Fruit fly (Drosophila melanogaster): ENCODE data around the gene CG1806.

Gene CG1806

dm6 chrX:11992668-11993067 lies 14.3 kb upstream of the CG1806 start, which contains the start of gene CG18130:
Gene CG18130, minus strand, starts transcription at chrX:11992768.
- no peak for TF ChIP-seq Hr4 (GFP tag; optimal IDR thresholded peaks at IDR 0.05)
- no peak for TF ChIP-seq fkh (GFP tag; optimal IDR thresholded peaks at IDR 0.05)
- no peak for TF ChIP-seq Ets21C (GFP tag; optimal IDR thresholded peaks at IDR 0.05)
- no peak for TF ChIP-seq CG34406 (GFP tag; optimal IDR thresholded peaks at IDR 0.05)
- TF ChIP-seq CG11902 (GFP tag; optimal IDR thresholded peaks at IDR 0.05), result no peak
- TF ChIP-seq CG6163 (GFP tag; IDR thresholded peaks at IDR 0.05), result no peak
- TF ChIP-seq salr (GFP tag; optimal IDR thresholded peaks at IDR 0.05), result no peak
- no peak for TF ChIP-seq CG7368 (GFP tag; optimal IDR thresholded peaks at IDR 0.05)
- no peak for TF ChIP-seq esn (GFP tag; optimal IDR thresholded peaks at IDR 0.05)
- TF ChIP-seq spab (GFP tag; optimal IDR thresholded peaks at IDR 0.05), result no peak
- no peak for TF ChIP-seq Met (GFP tag; optimal IDR thresholded peaks at IDR 0.05)
- no peak for TF ChIP-seq ss (GFP tag; optimal IDR thresholded peaks at IDR 0.05)
- TF ChIP-seq CG31627 (GFP tag; optimal IDR thresholded peaks at IDR 0.05), result no peak
- no peak for TF ChIP-seq CG4318 (GFP tag; optimal IDR thresholded peaks at IDR 0.05)
- TF ChIP-seq acj6 (GFP tag; optimal IDR thresholded peaks at IDR 0.05), result no peak
- TF ChIP-seq vri (GFP tag; optimal IDR thresholded peaks at IDR 0.05), result no peak

dm6 chrX:11993279-11993678 lies 13.7 kb upstream of the CG1806 start:
- TF ChIP-seq Eip93F (GFP tag; optimal IDR thresholded peaks at IDR 0.05) (no peak), CG6808 (GFP tag; optimal IDR thresholded peaks at IDR 0.05) (no peak), pdm3 (GFP tag; optimal IDR thresholded peaks at IDR 0.05) (no peak), achi (GFP tag; optimal IDR thresholded peaks at IDR 0.05) (no peak), Ets96B (tag; optimal IDR thresholded peaks at IDR 0.05) (no peak), dac (GFP tag; optimal IDR thresholded peaks at IDR 0.05) (no peak), CG15336 (GFP tag; IDR thresholded peaks at IDR 0.05) (no peak), Lpt (GFP tag; optimal IDR thresholded peaks at IDR 0.05) (no peak), CG6276 (GFP tag; optimal IDR thresholded peaks at IDR 0.05) (no peak), Sox15 (GFP tag; optimal IDR thresholded peaks at IDR 0.05) (no peak), Met (GFP tag; optimal IDR thresholded peaks at IDR 0.05) (no peak), Hr4 (GFP tag; optimal IDR thresholded peaks at IDR 0.05) (no peak), CG9139 (GFP tag; optimal IDR thresholded peaks at IDR 0.05) (no peak), Blimp-1 (GFP tag; optimal IDR thresholded peaks at IDR 0.05) (no peak), fd59A (GFP tag; optimal IDR thresholded peaks at IDR 0.05) (no peak), Gug (GFP tag; IDR thresholded peaks at IDR 0.05) (no peak), CG8119 (GFP tag; IDR thresholded peaks at IDR 0.05) (no peak), esn (GFP tag; optimal IDR thresholded peaks at IDR 0.05) (no peak)

dm6 chrX:11999974-12000618 lies 6.9 kb upstream of the CG1806 start:
- no peak for TF ChIP-seq CG6854 (GFP tag; optimal IDR thresholded peaks at IDR 0.05)
- TF ChIP-seq Eip93F (GFP tag; optimal IDR thresholded peaks at IDR 0.05), result no peak
- peak; percentile 66 for TF ChIP-seq OdsH (GFP tag; optimal IDR thresholded peaks at IDR 0.05)
- TF ChIP-seq Ets96B (tag; optimal IDR thresholded peaks at IDR 0.05), result peak; percentile 63
- peak; percentile 45 for TF ChIP-seq Hr4 (GFP tag; optimal IDR thresholded peaks at IDR 0.05)
- TF ChIP-seq fkh (GFP tag; optimal IDR thresholded peaks at IDR 0.05), result no peak
- peak; percentile 41 for TF ChIP-seq Sox15 (GFP tag; optimal IDR thresholded peaks at IDR 0.05)
- TF ChIP-seq salr (GFP tag; optimal IDR thresholded peaks at IDR 0.05), result peak in 1 of 2 experiments; percentile 29
- peak; percentile 41 for TF ChIP-seq CG10631 (GFP tag; optimal IDR thresholded peaks at IDR 0.05)
- peak; percentile 37 for TF ChIP-seq CG8319 (GFP tag; optimal IDR thresholded peaks at IDR 0.05)
- TF ChIP-seq achi (GFP tag; optimal IDR thresholded peaks at IDR 0.05), result peak; percentile 57
- peak; percentile 60 for TF ChIP-seq CG3032 (tag; optimal IDR thresholded peaks at IDR 0.05)
- TF ChIP-seq CG1621 (tag; optimal IDR thresholded peaks at IDR 0.05), result peak; percentile 45
- peak; percentile 58 for TF ChIP-seq CG7368 (GFP tag; optimal IDR thresholded peaks at IDR 0.05)
- TF ChIP-seq CG11902 (GFP tag; optimal IDR thresholded peaks at IDR 0.05), result peak; percentile 25
- TF ChIP-seq Hr38 (GFP tag; optimal IDR thresholded peaks at IDR 0.05), result no peak
- TF ChIP-seq CG15336 (GFP tag; IDR thresholded peaks at IDR 0.05), result peak; percentile 46
- peak; percentile 3 to 74 for TF ChIP-seq ss (GFP tag; optimal IDR thresholded peaks at IDR 0.05)
- TF ChIP-seq Ets21C (GFP tag; optimal IDR thresholded peaks at IDR 0.05), result peak; percentile 23
- peak; percentile 44 for TF ChIP-seq lz (GFP tag; optimal IDR thresholded peaks at IDR 0.05)
- peak; percentile 64 for TF ChIP-seq CG3919 (GFP tag; optimal IDR thresholded peaks at IDR 0.05)
- peak; percentile 37 for TF ChIP-seq CG6276 (GFP tag; optimal IDR thresholded peaks at IDR 0.05)
- peak; percentile 57 for TF ChIP-seq CG10669 (GFP tag; optimal IDR thresholded peaks at IDR 0.05)
- TF ChIP-seq esn (GFP tag; optimal IDR thresholded peaks at IDR 0.05), result peak; percentile 61
- peak; percentile 65 for TF ChIP-seq CG8632 (GFP tag; optimal IDR thresholded peaks at IDR 0.05)
- TF ChIP-seq Eip75B (GFP tag; optimal IDR thresholded peaks at IDR 0.05), result peak; percentile 53
- peak; percentile 92 for TF ChIP-seq Eip78C (GFP tag)
- no peak for TF ChIP-seq dac (GFP tag; optimal IDR thresholded peaks at IDR 0.05)
- TF ChIP-seq topi (GFP tag; optimal IDR thresholded peaks at IDR 0.05), result peak; percentile 64
- TF ChIP-seq cyc (GFP tag; optimal IDR thresholded peaks at IDR 0.05), result peak; percentile 45

Data from whole organism, prepupa.